Fruit fly (Drosophila melanogaster) whole organism, larva: ENCODE data around the gene CG14380.
A peak's percentile ranks its signal among the peaks of the same experiment; 100 is the strongest.

ENCODE experiments used
- noc ChIP-seq: fragments of 200-800 bp; sonication (Bioruptor generic); optimal IDR thresholded peaks from 3 replicates; lab custom pipeline; 2019; ENCODE audit warnings: missing biosample characterization, mild to moderate bottlenecking, missing genetic modification characterization, moderate library complexity

Gene CG14380

dm6 chr3R:13188219-13188618 is at the start of gene CG14380:
Gene CG14380 (plus strand): TSS chr3R:13188519.
- TF ChIP-seq noc (tag; lab: Kevin White, UChicago), result no peak

DNA sequence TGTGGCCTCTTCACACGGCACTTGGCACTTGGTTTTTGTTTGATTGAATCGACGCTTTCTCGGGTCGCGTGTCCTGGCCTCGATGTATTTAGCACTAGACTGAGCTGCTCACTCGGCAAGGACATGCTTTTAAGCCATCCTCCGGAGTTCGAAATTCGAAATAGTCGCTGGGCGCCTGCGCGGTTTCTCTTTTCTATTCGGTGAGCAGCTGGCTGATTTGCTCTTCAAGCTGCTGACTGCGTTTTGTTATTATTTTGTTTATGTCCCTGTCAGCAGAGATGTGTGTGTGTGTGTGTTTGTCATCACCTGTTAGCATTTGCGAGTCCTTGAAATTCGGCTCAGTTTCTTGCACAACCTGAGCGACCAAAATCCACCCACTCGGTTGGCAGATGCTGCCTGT is 32.7 kb upstream of the CG14380 start, which contains the start of gene 2mit:
Gene 2mit (minus strand): TSS at position 101 of the 400 bp plus-strand sequence.
- TF ChIP-seq noc (tag; lab: Kevin White, UChicago), result no peak

DNA sequence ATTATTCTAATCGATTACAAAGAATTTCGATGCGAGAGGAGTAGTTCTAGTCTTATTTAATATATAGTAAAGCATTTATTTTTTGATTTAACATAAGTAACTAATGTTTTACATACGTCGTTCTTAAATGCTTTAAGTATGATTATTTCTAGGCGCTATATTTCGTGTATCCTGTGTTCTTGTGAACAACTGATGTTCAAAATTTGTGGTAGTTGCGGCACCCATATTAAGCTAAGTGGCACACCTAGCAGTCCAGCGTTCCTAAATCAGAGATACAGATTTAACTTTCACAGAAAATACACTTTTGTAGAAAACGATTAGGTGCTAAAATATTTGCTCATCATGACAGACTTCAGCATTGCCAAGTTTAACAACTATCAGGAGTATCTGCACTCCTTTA is 7.3 kb upstream of the CG14380 start, which contains the start of gene CG8138:
Gene CG8138 (plus strand): TSS at position 301 of the 400 bp plus-strand sequence.
- TF ChIP-seq noc (tag; lab: Kevin White, UChicago), result no peak

- no peak for TF ChIP-seq noc (tag; lab: Kevin White, UChicago)
Measured at dm6 chr3R:13186396-13186795, 1.9 kb upstream of the CG14380 start, which contains the start of gene CG8508. Gene CG8508 (minus strand): TSS chr3R:13186496.

- TF ChIP-seq noc (tag; lab: Kevin White, UChicago), result no peak
Measured at dm6 chr3R:13191299-13191698, 3.0 kb downstream of the CG14380 start, which contains the start of gene CG8141. Gene CG8141 (plus strand): TSS chr3R:13191599.

DNA sequence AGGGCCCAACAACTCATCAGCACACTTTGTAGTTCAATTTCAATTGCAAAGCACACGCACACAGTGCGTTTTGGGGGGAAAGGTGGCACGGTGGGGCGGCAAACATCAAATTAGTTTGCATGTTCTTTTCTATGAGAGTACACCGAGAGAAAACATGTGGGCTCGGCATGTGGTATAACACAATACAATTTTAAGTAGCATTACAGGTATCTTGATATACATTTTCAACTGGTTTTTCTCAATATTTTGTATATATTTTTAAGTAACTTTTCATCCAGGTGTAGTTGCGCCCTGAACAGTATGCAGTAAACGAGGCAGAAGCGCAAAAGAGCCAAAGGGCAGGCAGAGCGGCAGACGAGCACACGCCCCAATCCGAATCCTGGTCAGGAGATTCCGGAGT is 12.1 kb downstream of the CG14380 start:
- no peak for TF ChIP-seq noc (tag; lab: Kevin White, UChicago)

dm6 chr3R:13208451-13208850 is 20.1 kb downstream of the CG14380 start:
- TF ChIP-seq noc (tag; lab: Kevin White, UChicago), result no peak

dm6 chr3R:13214347-13214746 is 26.0 kb downstream of the CG14380 start, which contains the start of gene CG8483:
Gene CG8483 (minus strand): TSS chr3R:13214465.
- TF ChIP-seq noc (tag; lab: Kevin White, UChicago), result no peak

- no peak for TF ChIP-seq noc (tag; lab: Kevin White, UChicago)
Measured at dm6 chr3R:13215100-13215499, 26.8 kb downstream of the CG14380 start.

DNA sequence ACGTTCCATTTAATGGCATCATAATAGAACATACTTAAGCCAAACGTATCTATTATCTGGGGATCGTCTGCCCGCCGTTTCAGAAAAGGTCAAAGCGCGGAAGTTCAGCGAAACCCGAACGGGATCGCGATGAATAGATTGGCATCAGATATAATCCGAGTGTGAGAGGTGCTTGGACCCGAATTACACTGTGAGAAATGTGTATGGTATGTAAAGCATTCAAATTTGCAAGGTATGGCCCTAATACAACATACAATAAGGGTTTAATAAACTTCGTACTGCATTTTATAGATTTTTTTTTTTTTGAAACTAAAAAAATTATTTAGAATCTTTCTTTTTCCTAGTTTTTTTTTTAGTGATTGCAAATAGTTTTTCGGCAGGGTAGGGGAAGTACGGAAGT is 30.4 kb downstream of the CG14380 start:
- TF ChIP-seq noc (tag; lab: Kevin White, UChicago), result no peak

dm6 chr3R:13220478-13220877 is 32.2 kb downstream of the CG14380 start, which contains the start of gene CG8476:
Gene CG8476 (minus strand): TSS chr3R:13220578.
- TF ChIP-seq noc (tag; lab: Kevin White, UChicago), result no peak

DNA sequence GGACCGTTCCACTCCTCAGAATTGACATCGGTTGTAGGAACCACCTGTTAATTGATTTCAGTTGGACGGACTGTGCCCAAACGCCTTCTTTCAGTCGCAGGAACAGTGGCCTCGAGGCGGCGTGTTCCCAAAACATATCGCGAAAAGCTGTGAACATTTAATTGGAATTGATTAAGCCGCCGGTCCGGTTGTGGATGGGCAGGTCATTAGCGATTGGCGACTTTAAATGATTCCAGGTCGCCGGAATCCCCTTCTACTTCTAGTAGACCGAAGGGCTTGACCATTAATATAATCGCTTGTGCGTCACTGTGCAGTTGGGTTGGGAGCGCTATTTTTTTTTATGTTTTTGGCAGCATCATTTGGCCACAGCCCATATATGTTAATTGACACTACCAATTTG is 33.5 kb downstream of the CG14380 start:
- TF ChIP-seq noc (tag; lab: Kevin White, UChicago), result peak; percentile 51

DNA sequence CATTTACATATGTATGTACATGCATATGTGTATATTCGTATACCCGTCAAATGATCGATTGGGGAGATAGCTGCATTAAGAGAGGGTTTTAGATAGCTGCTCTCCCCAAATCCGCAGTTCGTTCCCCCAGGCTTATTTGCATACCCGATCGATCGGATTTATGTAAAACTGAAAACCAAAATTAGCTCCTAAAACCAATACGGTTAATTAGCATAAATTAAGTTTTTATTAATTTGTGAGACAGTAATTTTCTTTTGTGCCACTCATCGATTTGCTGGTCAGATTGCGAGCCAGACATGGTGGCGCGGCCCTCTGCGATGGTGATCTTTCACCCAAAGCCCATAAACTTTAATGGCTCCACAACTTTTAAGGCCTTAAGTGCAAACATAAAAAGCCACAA is 42.9 kb downstream of the CG14380 start:
- no peak for TF ChIP-seq noc (tag; lab: Kevin White, UChicago)
